Fruit fly (Drosophila melanogaster): Measurements from ENCODE around the gene CG32280.

- TF ChIP-seq CG8478 (optimal IDR thresholded peaks at IDR 0.05) (no peak), CTCF (optimal IDR thresholded peaks at IDR 0.05) (no peak)
These were observed 38.1 kb downstream of the CG32280 start, which contains the start of gene CG32271 for dm6 chr3L:3203062-3203461.

All from S2 (cell line).